Worm (Caenorhabditis elegans) whole organism, mixed stage, embryonic: ENCODE data around the gene mdf-1.

Experiments
- M03D4.4 ChIP-seq: sonication (generic microtip); optimal IDR thresholded peaks from 2 replicates; lab custom pipeline; 2017; ENCODE audit warnings: mild to moderate bottlenecking, missing genetic modification characterization, missing compliant biosample characterization
- bed-3 ChIP-seq: fragments of 200-800 bp; sonication (Bioruptor generic); optimal IDR thresholded peaks from 3 replicates; lab custom pipeline; 2018; ENCODE audit warnings: mild to moderate bottlenecking, missing genetic modification characterization, moderate library complexity, missing compliant biosample characterization
- blmp-1 ChIP-seq: fragments of 150-350 bp; optimal IDR thresholded peaks from 2 replicates; lab custom pipeline; 2014; ENCODE audit warnings: missing biosample characterization, missing genetic modification characterization
- ceh-39 ChIP-seq: fragments of 150-350 bp; optimal IDR thresholded peaks from 2 replicates; lab custom pipeline; 2014; ENCODE audit warnings: missing biosample characterization, missing genetic modification characterization
- ceh-43 ChIP-seq: fragments of 200-800 bp; sonication (Bioruptor generic); optimal IDR thresholded peaks from 2 replicates; lab custom pipeline; 2018; ENCODE audit warnings: mild to moderate bottlenecking, missing genetic modification characterization, moderate library complexity, missing compliant biosample characterization
- ceh-83 ChIP-seq: fragments of 200-800 bp; sonication (Bioruptor generic); optimal IDR thresholded peaks from 2 replicates; lab custom pipeline; 2018; ENCODE audit warnings: mild to moderate bottlenecking, missing genetic modification characterization, missing compliant biosample characterization
- ces-1 ChIP-seq: fragments of 150-350 bp; optimal IDR thresholded peaks from 2 replicates; lab custom pipeline; 2014; ENCODE audit warnings: missing biosample characterization, missing genetic modification reagents, missing genetic modification characterization
- cnd-1 ChIP-seq: fragments of 200-800 bp; sonication (Bioruptor generic); optimal IDR thresholded peaks from 2 replicates; lab custom pipeline; 2018; ENCODE audit warnings: mild to moderate bottlenecking, missing genetic modification characterization, missing compliant biosample characterization
- drap-1 ChIP-seq: fragments of 200-800 bp; sonication (Bioruptor generic); optimal IDR thresholded peaks from 3 replicates; lab custom pipeline; 2018; ENCODE audit warnings: mild to moderate bottlenecking, missing genetic modification characterization, missing compliant biosample characterization
- elt-1 ChIP-seq: sonication (generic microtip); optimal IDR thresholded peaks from 2 replicates; lab custom pipeline; 2017; ENCODE audit warnings: missing genetic modification characterization, mild to moderate bottlenecking, missing compliant biosample characterization, antibody characterized with exemption, moderate library complexity, borderline replicate concordance; ENCODE audit not compliant: insufficient read depth
- elt-3 ChIP-seq: fragments of 150-350 bp; optimal IDR thresholded peaks from 2 replicates; lab custom pipeline; 2014; ENCODE audit warnings: missing biosample characterization, missing genetic modification characterization
- flh-1 ChIP-seq: fragments of 200-800 bp; sonication (Bioruptor generic); optimal IDR thresholded peaks from 2 replicates; lab custom pipeline; 2018; ENCODE audit warnings: mild to moderate bottlenecking, missing genetic modification characterization, moderate library complexity, missing compliant biosample characterization
- ham-2 ChIP-seq: fragments of 200-800 bp; sonication (Bioruptor generic); optimal IDR thresholded peaks from 2 replicates; lab custom pipeline; 2018; ENCODE audit warnings: mild to moderate bottlenecking, missing genetic modification characterization, missing compliant biosample characterization
- hlh-1 ChIP-seq: fragments of 150-350 bp; optimal IDR thresholded peaks from 2 replicates; lab custom pipeline; 2014; ENCODE audit warnings: missing biosample characterization, missing genetic modification reagents, missing genetic modification characterization
- lin-13 ChIP-seq: fragments of 150-350 bp; optimal IDR thresholded peaks from 2 replicates; lab custom pipeline; 2014; ENCODE audit warnings: missing biosample characterization, missing genetic modification characterization
- lin-32 ChIP-seq: fragments of 200-800 bp; sonication (Bioruptor generic); optimal IDR thresholded peaks from 2 replicates; lab custom pipeline; 2018; ENCODE audit warnings: mild to moderate bottlenecking, missing genetic modification characterization, missing compliant biosample characterization
- lsy-2 ChIP-seq: fragments of 150-350 bp; optimal IDR thresholded peaks from 2 replicates; lab custom pipeline; 2014; ENCODE audit warnings: missing biosample characterization, missing genetic modification characterization
- mab-5 ChIP-seq: fragments of 150-350 bp; optimal IDR thresholded peaks from 2 replicates; lab custom pipeline; 2014; ENCODE audit warnings: missing biosample characterization, missing genetic modification characterization
- mep-1 ChIP-seq: fragments of 150-350 bp; optimal IDR thresholded peaks from 2 replicates; lab custom pipeline; 2017; ENCODE audit warnings: missing biosample characterization, missing genetic modification reagents, missing genetic modification characterization, inconsistent platforms
- mls-2 ChIP-seq: sonication (generic microtip); optimal IDR thresholded peaks from 2 replicates; lab custom pipeline; 2016; ENCODE audit warnings: mild to moderate bottlenecking, missing genetic modification characterization, moderate library complexity, missing compliant biosample characterization
- nhr-12 ChIP-seq: fragments of 150-350 bp; optimal IDR thresholded peaks from 2 replicates; lab custom pipeline; 2014; ENCODE audit warnings: missing biosample characterization, missing genetic modification characterization
- nhr-2 ChIP-seq: fragments of 150-350 bp; optimal IDR thresholded peaks from 2 replicates; lab custom pipeline; 2014; ENCODE audit warnings: missing biosample characterization, missing genetic modification characterization
- nhr-237 ChIP-seq: fragments of 150-350 bp; optimal IDR thresholded peaks from 2 replicates; lab custom pipeline; 2014; ENCODE audit warnings: missing biosample characterization, missing genetic modification characterization
- nhr-28 ChIP-seq: fragments of 150-350 bp; optimal IDR thresholded peaks from 2 replicates; lab custom pipeline; 2014; ENCODE audit warnings: missing biosample characterization, missing genetic modification characterization
- nhr-76 ChIP-seq: sonication (generic microtip); optimal IDR thresholded peaks from 2 replicates; lab custom pipeline; 2017; ENCODE audit warnings: missing biosample characterization, missing genetic modification characterization
- pha-4 ChIP-seq: fragments of 150-350 bp; optimal IDR thresholded peaks from 2 replicates; lab custom pipeline; 2018; ENCODE audit warnings: missing biosample characterization, missing genetic modification reagents, missing genetic modification characterization
- sem-2 ChIP-seq: fragments of 200-800 bp; sonication (Bioruptor generic); optimal IDR thresholded peaks from 2 replicates; lab custom pipeline; 2018; ENCODE audit warnings: mild to moderate bottlenecking, missing genetic modification characterization, missing compliant biosample characterization
- snpc-4 ChIP-seq: fragments of 150-350 bp; optimal IDR thresholded peaks from 2 replicates; lab custom pipeline; 2014; ENCODE audit warnings: missing biosample characterization, missing genetic modification characterization
- sptf-1 ChIP-seq: sonication (generic microtip); optimal IDR thresholded peaks from 2 replicates; lab custom pipeline; 2017; ENCODE audit warnings: mild to moderate bottlenecking, missing genetic modification characterization, moderate library complexity, missing compliant biosample characterization
- tbx-8 ChIP-seq: fragments of 200-800 bp; sonication (Bioruptor generic); optimal IDR thresholded peaks from 2 replicates; lab custom pipeline; 2018; ENCODE audit warnings: mild to moderate bottlenecking, missing genetic modification characterization, moderate library complexity, missing compliant biosample characterization
- unc-120 ChIP-seq: sonication (generic microtip); optimal IDR thresholded peaks from 2 replicates; lab custom pipeline; 2017; ENCODE audit warnings: missing genetic modification characterization, missing compliant biosample characterization; ENCODE audit not compliant: poor library complexity, severe bottlenecking
- unc-39 ChIP-seq: fragments of 150-350 bp; optimal IDR thresholded peaks from 2 replicates; lab custom pipeline; 2014; ENCODE audit warnings: missing biosample characterization, missing genetic modification characterization
- unc-62 ChIP-seq: fragments of 150-350 bp; optimal IDR thresholded peaks from 2 replicates; lab custom pipeline; 2014; ENCODE audit warnings: missing biosample characterization, missing genetic modification reagents, missing genetic modification characterization
- zip-8 ChIP-seq: fragments of 150-350 bp; optimal IDR thresholded peaks from 2 replicates; lab custom pipeline; 2014; ENCODE audit warnings: missing biosample characterization, missing genetic modification characterization
- ztf-11 ChIP-seq: fragments of 150-350 bp; optimal IDR thresholded peaks from 2 replicates; lab custom pipeline; 2014; ENCODE audit warnings: missing biosample characterization, missing genetic modification characterization

mdf-1 gene

ce11 chrV:9587619-9588018 lies 43.6 kb upstream of the mdf-1 start:
- TF ChIP-seq elt-1 (tag; lab: Kevin White, UChicago) = peak; percentile 63
- TF ChIP-seq ham-2 = no peak

ce11 chrV:9584263-9584662 lies 40.2 kb upstream of the mdf-1 start:
- TF ChIP-seq bed-3 (GFP tag; lab: Kevin White, UChicago) = no peak
- no peak for TF ChIP-seq M03D4.4
- no peak for TF ChIP-seq ces-1 (GFP tag; lab: Kevin White, UChicago)
- TF ChIP-seq sptf-1 (tag; lab: Kevin White, UChicago) = no peak
- TF ChIP-seq nhr-237 (tag; lab: Kevin White, UChicago) = no peak
- no peak for TF ChIP-seq sem-2
- no peak for TF ChIP-seq nhr-76
- TF ChIP-seq lsy-2 (tag; lab: Kevin White, UChicago) = no peak
- no peak for TF ChIP-seq elt-3 (tag; lab: Kevin White, UChicago)
- TF ChIP-seq unc-120 (tag; lab: Kevin White, UChicago) = no peak
- TF ChIP-seq unc-62 (GFP tag; lab: Kevin White, UChicago) = no peak
- TF ChIP-seq lin-13 = no peak
- TF ChIP-seq nhr-2 (tag; lab: Kevin White, UChicago) = no peak
- TF ChIP-seq ham-2 = no peak
- TF ChIP-seq unc-39 (tag; lab: Kevin White, UChicago) = no peak
- no peak for TF ChIP-seq mab-5 (tag; lab: Kevin White, UChicago)
- no peak for TF ChIP-seq drap-1 (GFP tag; lab: Kevin White, UChicago)
- no peak for TF ChIP-seq zip-8 (tag; lab: Kevin White, UChicago)
- TF ChIP-seq, all 35 proteins: peak for 0

- TF ChIP-seq blmp-1 (tag; lab: Kevin White, UChicago) (no peak), ces-1 (GFP tag; lab: Kevin White, UChicago) (no peak), ceh-83 (no peak), lin-13 (no peak), unc-62 (GFP tag; lab: Kevin White, UChicago) (no peak), nhr-28 (no peak), drap-1 (GFP tag; lab: Kevin White, UChicago) (no peak)
Observed at ce11 chrV:9583323-9583644, 39.3 kb upstream of the mdf-1 start, which contains the start of gene K09G1.1. TSS of gene K09G1.1 (plus strand) at chrV:9583545.

ce11 chrV:9582594-9583322 lies 38.7 kb upstream of the mdf-1 start, which contains the start of gene rtfo-1:
TSS of gene rtfo-1 (minus strand) at chrV:9582644.
- TF ChIP-seq ham-2 (peak; percentile 54), unc-62 (GFP tag; lab: Kevin White, UChicago) (no peak), mep-1 (tag; lab: Kevin White, UChicago) (peak; percentile 65), nhr-12 (tag; lab: Kevin White, UChicago) (no peak), ceh-39 (tag; lab: Kevin White, UChicago) (no peak), nhr-76 (peak; percentile 69), tbx-8 (GFP tag; lab: Kevin White, UChicago) (no peak), elt-3 (tag; lab: Kevin White, UChicago) (no peak), hlh-1 (peak; percentile 65), unc-120 (tag; lab: Kevin White, UChicago) (no peak), ztf-11 (peak; percentile 57), sem-2 (no peak), lin-13 (peak; percentile 39), drap-1 (GFP tag; lab: Kevin White, UChicago) (peak; percentile 58), unc-39 (tag; lab: Kevin White, UChicago) (no peak), sptf-1 (tag; lab: Kevin White, UChicago) (peak; percentile 85), mls-2 (peak; percentile 54), snpc-4 (tag; lab: Kevin White, UChicago) (no peak), bed-3 (GFP tag; lab: Kevin White, UChicago) (peak; percentile 8), M03D4.4 (peak; percentile 69), nhr-2 (tag; lab: Kevin White, UChicago) (no peak), ceh-83 (peak; percentile 58), elt-1 (tag; lab: Kevin White, UChicago) (no peak), cnd-1 (tag; lab: Kevin White, UChicago) (peak; percentile 61), flh-1 (GFP tag; lab: Kevin White, UChicago) (no peak), lsy-2 (tag; lab: Kevin White, UChicago) (peak; percentile 26), nhr-28 (no peak), ces-1 (GFP tag; lab: Kevin White, UChicago) (peak; percentile 39), lin-32 (GFP tag; lab: Kevin White, UChicago) (peak; percentile 10), ceh-43 (GFP tag; lab: Kevin White, UChicago) (peak; percentile 72), nhr-237 (tag; lab: Kevin White, UChicago) (peak; percentile 6), pha-4 (tag; lab: Kevin White, UChicago) (peak; percentile 24), blmp-1 (tag; lab: Kevin White, UChicago) (peak; percentile 25), zip-8 (tag; lab: Kevin White, UChicago) (no peak), mab-5 (tag; lab: Kevin White, UChicago) (no peak)
- TF ChIP-seq, all 35 proteins: peak for 20
